Worm (Caenorhabditis elegans) whole organism, L4 larva: ENCODE results near the gene ZC8.6.

ENCODE experiments used
- F10B5.3 ChIP-seq: sonication (generic microtip); optimal IDR thresholded peaks from 2 replicates; lab custom pipeline; 2016; ENCODE audit warnings: mild to moderate bottlenecking, missing genetic modification characterization, missing compliant biosample characterization
- R02D3.7 ChIP-seq: fragments of 150-350 bp; sonication (generic microtip); optimal IDR thresholded peaks from 3 replicates; lab custom pipeline; 2014; ENCODE audit warnings: missing biosample characterization, missing genetic modification characterization
- Y48G9A.11 ChIP-seq: fragments of 200-800 bp; sonication (Bioruptor generic); IDR thresholded peaks from 2 replicates; pipeline ENCODE4 v1.3.6; 2022; ENCODE audit warnings: missing genetic modification reagents, missing genetic modification characterization, missing compliant biosample characterization
- Y5F2A.4 ChIP-seq: fragments of 200-800 bp; sonication (Bioruptor generic); optimal IDR thresholded peaks from 2 replicates; lab custom pipeline; 2018; ENCODE audit warnings: mild to moderate bottlenecking, missing genetic modification characterization, missing compliant biosample characterization
- ZK337.2 ChIP-seq: fragments of 200-800 bp; sonication (Bioruptor generic); IDR thresholded peaks from 2 replicates; pipeline ENCODE4 v1.3.6; 2022; ENCODE audit warnings: missing genetic modification reagents, missing genetic modification characterization, missing compliant biosample characterization
- ZK546.5 ChIP-seq, 2 experiments: sonication (generic microtip); optimal IDR thresholded peaks; 2 replicates each; lab custom pipeline; 2017; ENCODE audit warnings: missing biosample characterization in 2 of 2, missing genetic modification characterization in 2 of 2
- aha-1 ChIP-seq: fragments of 150-350 bp; peaks from one replicate; lab custom pipeline; 2014; ENCODE audit warnings: missing biosample characterization, missing genetic modification characterization
- aly-2 ChIP-seq: sonication (generic microtip); optimal IDR thresholded peaks from 2 replicates; lab custom pipeline; 2018; ENCODE audit warnings: missing biosample characterization, missing genetic modification characterization
- arid-1 ChIP-seq: fragments of 200-800 bp; sonication (Bioruptor generic); conservative IDR thresholded peaks from 2 replicates; pipeline ENCODE4 v1.3.6; 2022; ENCODE audit warnings: missing genetic modification reagents, missing genetic modification characterization, missing compliant biosample characterization
- attf-4 ChIP-seq: sonication (generic microtip); optimal IDR thresholded peaks from 3 replicates; lab custom pipeline; 2017; ENCODE audit warnings: missing biosample characterization, missing genetic modification characterization
- ceh-20 ChIP-seq: fragments of 200-800 bp; sonication (Bioruptor generic); IDR thresholded peaks from 2 replicates; pipeline ENCODE4 v1.3.6; 2022; ENCODE audit warnings: missing genetic modification reagents, missing genetic modification characterization, missing compliant biosample characterization
- ceh-44 ChIP-seq: fragments of 200-800 bp; sonication (Bioruptor generic); IDR thresholded peaks from 2 replicates; pipeline ENCODE4 v1.3.6; 2022; ENCODE audit warnings: missing genetic modification reagents, missing genetic modification characterization, missing compliant biosample characterization
- ces-1 ChIP-seq: fragments of 150-350 bp; sonication (generic microtip); optimal IDR thresholded peaks from 4 replicates; lab custom pipeline; 2014; ENCODE audit warnings: missing biosample characterization, missing genetic modification reagents, missing genetic modification characterization
- daf-16 ChIP-seq, 3 experiments: sonication (generic microtip); optimal IDR thresholded peaks; 2 replicates each; lab custom pipeline; 2016 to 2017; ENCODE audit warnings: missing genetic modification characterization in 3 of 3, missing genetic modification reagents in 3 of 3, mild to moderate bottlenecking in 2 of 3, missing compliant biosample characterization in 2 of 3, missing biosample characterization in 1 of 3, moderate library complexity in 1 of 3
- dmd-6 ChIP-seq: fragments of 200-800 bp; sonication (Bioruptor generic); IDR thresholded peaks from 2 replicates; pipeline ENCODE4 v1.3.6; 2022; ENCODE audit warnings: missing genetic modification reagents, missing genetic modification characterization, missing compliant biosample characterization
- dmd-9 ChIP-seq: fragments of 200-800 bp; sonication (Bioruptor generic); IDR thresholded peaks from 2 replicates; pipeline ENCODE4 v1.3.6; 2022; ENCODE audit warnings: missing genetic modification reagents, missing genetic modification characterization, missing compliant biosample characterization
- dpl-1 ChIP-seq: fragments of 150-350 bp; optimal IDR thresholded peaks from 2 replicates; lab custom pipeline; 2014; ENCODE audit warnings: missing biosample characterization, missing genetic modification reagents, missing genetic modification characterization
- dve-1 ChIP-seq: sonication (generic microtip); optimal IDR thresholded peaks from 2 replicates; lab custom pipeline; 2017; ENCODE audit warnings: antibody characterized with exemption, mild to moderate bottlenecking, missing genetic modification characterization, missing compliant biosample characterization; ENCODE audit not compliant: insufficient read depth
- egl-43 ChIP-seq: fragments of 200-800 bp; sonication (Bioruptor generic); IDR thresholded peaks from 2 replicates; pipeline ENCODE4 v1.3.6; 2022; ENCODE audit warnings: missing genetic modification reagents, missing genetic modification characterization, missing compliant biosample characterization
- fos-1 ChIP-seq: fragments of 150-350 bp; optimal IDR thresholded peaks from 2 replicates; lab custom pipeline; 2014; ENCODE audit warnings: missing biosample characterization, missing genetic modification characterization
- hlh-11 ChIP-seq: fragments of 200-800 bp; sonication (Bioruptor generic); optimal IDR thresholded peaks from 2 replicates; lab custom pipeline; 2018; ENCODE audit warnings: mild to moderate bottlenecking, missing genetic modification characterization, missing compliant biosample characterization
- hlh-30 ChIP-seq: sonication (generic microtip); optimal IDR thresholded peaks from 2 replicates; lab custom pipeline; 2017; ENCODE audit warnings: antibody characterized with exemption, mild to moderate bottlenecking, missing genetic modification characterization, missing compliant biosample characterization; ENCODE audit not compliant: insufficient read depth
- hmg-1.1 ChIP-seq: fragments of 200-800 bp; sonication (Bioruptor generic); IDR thresholded peaks from 2 replicates; pipeline ENCODE4 v1.3.6; 2022; ENCODE audit warnings: missing genetic modification reagents, missing genetic modification characterization, missing compliant biosample characterization
- lin-1 ChIP-seq: fragments of 200-800 bp; sonication (Bioruptor generic); IDR thresholded peaks from 2 replicates; pipeline ENCODE4 v1.3.6; 2022; ENCODE audit warnings: missing genetic modification reagents, missing genetic modification characterization, missing compliant biosample characterization
- lin-13 ChIP-seq: fragments of 150-350 bp; optimal IDR thresholded peaks from 2 replicates; lab custom pipeline; 2014; ENCODE audit warnings: missing biosample characterization, missing genetic modification reagents, missing genetic modification characterization
- lin-15B ChIP-seq: fragments of 150-350 bp; sonication (generic microtip); optimal IDR thresholded peaks from 3 replicates; lab custom pipeline; 2014; ENCODE audit warnings: missing biosample characterization, missing genetic modification characterization
- lsy-2 ChIP-seq, 2 experiments: fragments of 150-350 bp in 1 of 2; sonication (generic microtip) in 1 of 2; optimal IDR thresholded peaks; 2 replicates each; lab custom pipeline; 2014 to 2017; ENCODE audit warnings: missing biosample characterization in 2 of 2, missing genetic modification characterization in 2 of 2
- mep-1 ChIP-seq: fragments of 150-350 bp; sonication (generic microtip); optimal IDR thresholded peaks from 3 replicates; lab custom pipeline; 2014; ENCODE audit warnings: missing biosample characterization, missing genetic modification characterization
- mes-2 ChIP-seq: sonication (generic microtip); optimal IDR thresholded peaks from 2 replicates; lab custom pipeline; 2016; ENCODE audit warnings: missing genotype, mild to moderate bottlenecking, missing genetic modification characterization, missing compliant biosample characterization; ENCODE audit not compliant: poor library complexity, severe bottlenecking
- mxl-3 ChIP-seq: fragments of 200-800 bp; sonication (Bioruptor generic); optimal IDR thresholded peaks from 2 replicates; lab custom pipeline; 2018; ENCODE audit warnings: mild to moderate bottlenecking, missing genetic modification characterization, missing compliant biosample characterization
- nhr-10 ChIP-seq: fragments of 150-350 bp; optimal IDR thresholded peaks from 2 replicates; lab custom pipeline; 2014; ENCODE audit warnings: missing biosample characterization, missing genetic modification characterization
- nhr-25 ChIP-seq: sonication (generic microtip); optimal IDR thresholded peaks from 2 replicates; lab custom pipeline; 2017; ENCODE audit warnings: missing genetic modification characterization, mild to moderate bottlenecking, missing compliant biosample characterization, antibody characterized with exemption, moderate library complexity, borderline replicate concordance; ENCODE audit not compliant: insufficient read depth
- nhr-28 ChIP-seq: fragments of 150-350 bp; optimal IDR thresholded peaks from 2 replicates; lab custom pipeline; 2014; ENCODE audit warnings: missing biosample characterization, missing genetic modification characterization
- nhr-42 ChIP-seq: fragments of 200-800 bp; sonication (Bioruptor generic); IDR thresholded peaks from 2 replicates; pipeline ENCODE4 v1.3.6; 2022; ENCODE audit warnings: missing genetic modification characterization, missing compliant biosample characterization
- nhr-48 ChIP-seq: sonication (generic microtip); optimal IDR thresholded peaks from 2 replicates; lab custom pipeline; 2016; ENCODE audit warnings: mild to moderate bottlenecking, missing genetic modification characterization, missing compliant biosample characterization
- nhr-6 ChIP-seq: fragments of 150-350 bp; optimal IDR thresholded peaks from 2 replicates; lab custom pipeline; 2014; ENCODE audit warnings: missing biosample characterization, missing genetic modification characterization
- nhr-77 ChIP-seq: fragments of 150-350 bp; optimal IDR thresholded peaks from 2 replicates; lab custom pipeline; 2014; ENCODE audit warnings: missing biosample characterization, missing genetic modification characterization
- php-3 ChIP-seq: fragments of 200-800 bp; sonication (Bioruptor generic); IDR thresholded peaks from 2 replicates; pipeline ENCODE4 v1.3.6; 2022; ENCODE audit warnings: missing genetic modification reagents, missing genetic modification characterization, missing compliant biosample characterization
- set-16 ChIP-seq: fragments of 200-800 bp; sonication (Bioruptor generic); IDR thresholded peaks from 2 replicates; pipeline ENCODE4 v1.3.6; 2022; ENCODE audit warnings: missing genetic modification reagents, missing genetic modification characterization, missing compliant biosample characterization
- snpc-1.2 ChIP-seq: fragments of 200-800 bp; sonication (Bioruptor generic); IDR thresholded peaks from 2 replicates; pipeline ENCODE4 v1.3.6; 2022; ENCODE audit warnings: missing genetic modification reagents, missing genetic modification characterization, missing compliant biosample characterization
- tra-1 ChIP-seq: fragments of 200-800 bp; sonication (Bioruptor generic); IDR thresholded peaks from 2 replicates; pipeline ENCODE4 v1.3.6; 2022; ENCODE audit warnings: missing genetic modification reagents, missing genetic modification characterization, missing compliant biosample characterization
- unc-130 ChIP-seq: sonication (generic microtip); optimal IDR thresholded peaks from 2 replicates; lab custom pipeline; 2016; ENCODE audit warnings: missing genetic modification reagents, missing genetic modification characterization, missing compliant biosample characterization
- unc-62 ChIP-seq, 3 experiments: fragments of 150-350 bp in 1 of 3; sonication (generic microtip); optimal IDR thresholded peaks in 2 of 3; peaks in 1 of 3; 1 replicate in 1 of 3; 2 replicates in 2 of 3; lab custom pipeline; 2014 to 2017; ENCODE audit warnings: missing biosample characterization in 3 of 3, missing genetic modification characterization in 3 of 3, missing genetic modification reagents in 3 of 3, missing genotype in 1 of 3
- vab-7 ChIP-seq: fragments of 200-800 bp; sonication (Bioruptor generic); IDR thresholded peaks from 2 replicates; pipeline ENCODE4 v1.3.6; 2022; ENCODE audit warnings: missing genetic modification reagents, missing genetic modification characterization, missing compliant biosample characterization
- zag-1 ChIP-seq: fragments of 150-350 bp; optimal IDR thresholded peaks from 2 replicates; lab custom pipeline; 2014; ENCODE audit warnings: missing biosample characterization, missing genetic modification characterization

Gene ZC8.6

DNA sequence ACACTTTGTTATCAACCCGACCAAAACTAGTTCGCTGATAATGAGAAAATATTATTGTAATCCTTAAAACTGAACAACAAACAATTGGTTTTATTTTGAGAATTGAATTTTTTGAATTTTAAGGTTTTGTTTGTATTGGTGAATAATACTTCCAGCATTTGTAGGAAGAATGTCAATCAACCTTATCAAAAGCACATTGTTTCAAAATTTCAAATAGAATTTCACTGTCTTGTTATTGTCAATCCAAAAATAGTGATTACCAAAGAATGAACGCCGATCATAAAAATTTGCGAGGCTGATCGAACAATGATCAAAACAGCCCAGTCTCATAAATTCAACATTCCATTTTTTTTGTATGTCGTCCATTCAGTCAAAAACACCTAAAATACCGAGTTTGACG, 22.9 kb downstream of the ZC8.6 start:
- TF ChIP-seq daf-16 (GFP tag; optimal IDR thresholded peaks at IDR 0.05; lab: Kevin White, UChicago): no peak
- TF ChIP-seq daf-16 (tag; optimal IDR thresholded peaks at IDR 0.05; lab: Kevin White, UChicago): peak; percentile 69
- TF ChIP-seq fos-1: no peak
- peak; percentile 80 for TF ChIP-seq tra-1 (GFP tag; lab: Robert Waterston, UW)
- TF ChIP-seq Y5F2A.4 (GFP tag; lab: Kevin White, UChicago): no peak
- no peak for TF ChIP-seq vab-7
- no peak for TF ChIP-seq nhr-48 (tag; lab: Kevin White, UChicago)
- TF ChIP-seq dmd-6: peak; percentile 86
- TF ChIP-seq ZK546.5 (tag; optimal IDR thresholded peaks at IDR 0.05; lab: Kevin White, UChicago): no peak
- TF ChIP-seq ZK337.2 (GFP tag; lab: Robert Waterston, UW): no peak
- peak; percentile 33 for TF ChIP-seq aha-1 (tag; lab: Kevin White, UChicago)
- TF ChIP-seq ceh-44: no peak
- TF ChIP-seq php-3: peak; percentile 63
- TF ChIP-seq hlh-11 (tag; lab: Kevin White, UChicago): peak; percentile 28
- TF ChIP-seq unc-130 (GFP tag; lab: Kevin White, UChicago): no peak
- no peak for TF ChIP-seq ces-1
- peak; percentile 77 for TF ChIP-seq dve-1 (tag; lab: Kevin White, UChicago)
- TF ChIP-seq mxl-3 (GFP tag; lab: Kevin White, UChicago): no peak
- TF ChIP-seq, all 104 proteins: peak for 7

ce11 chrX:4972039-4972581, 25.3 kb downstream of the ZC8.6 start:
- TF ChIP-seq lin-15B (tag; lab: Kevin White, UChicago) (no peak), nhr-10 (tag; lab: Kevin White, UChicago) (no peak), hlh-30 (tag; lab: Kevin White, UChicago) (peak; percentile 42), egl-43 (GFP tag; lab: Robert Waterston, UW) (no peak), snpc-1.2 (GFP tag; lab: Robert Waterston, UW) (no peak), hlh-11 (tag; lab: Kevin White, UChicago) (peak; percentile 66), daf-16 (GFP tag; optimal IDR thresholded peaks at IDR 0.05; lab: Kevin White, UChicago) (peak in 1 of 2 experiments; percentile 46), daf-16 (tag; optimal IDR thresholded peaks at IDR 0.05; lab: Kevin White, UChicago) (no peak), hmg-1.1 (GFP tag; lab: Robert Waterston, UW) (peak; percentile 8; the same call in 1 of the 2 replicates), aly-2 (tag; lab: Kevin White, UChicago) (no peak), attf-4 (no peak), aha-1 (tag; lab: Kevin White, UChicago) (no peak), dmd-6 (no peak), Y48G9A.11 (no peak), dmd-9 (no peak), mxl-3 (GFP tag; lab: Kevin White, UChicago) (peak; percentile 12), unc-62 (GFP tag; optimal IDR thresholded peaks at IDR 0.05 in 1 of 2; lab: Kevin White, UChicago) (peak in 1 of 2 experiments; percentile 93), unc-62 (tag; optimal IDR thresholded peaks at IDR 0.05; lab: Kevin White, UChicago) (no peak), arid-1 (GFP tag; lab: Robert Waterston, UW) (no peak), mep-1 (no peak)

- TF ChIP-seq nhr-28 (tag; lab: Kevin White, UChicago): peak; percentile 50
- peak; percentile 23 for TF ChIP-seq dpl-1 (GFP tag; lab: Kevin White, UChicago)
- no peak for TF ChIP-seq F10B5.3 (tag; lab: Kevin White, UChicago)
- TF ChIP-seq nhr-77 (tag; lab: Kevin White, UChicago): peak; percentile 16
- peak in 1 of 2 experiments; percentile 88 for TF ChIP-seq unc-62 (GFP tag; optimal IDR thresholded peaks at IDR 0.05 in 1 of 2; lab: Kevin White, UChicago)
- no peak for TF ChIP-seq unc-62 (tag; optimal IDR thresholded peaks at IDR 0.05; lab: Kevin White, UChicago)
- TF ChIP-seq mxl-3 (GFP tag; lab: Kevin White, UChicago): peak; percentile 67
- 0 out of 2 replicates have a peak, but pooled peaks have one; percentile 21 for TF ChIP-seq nhr-42 (GFP tag; lab: Robert Waterston, UW)
- no peak for TF ChIP-seq unc-130 (GFP tag; lab: Kevin White, UChicago)
- TF ChIP-seq set-16 (GFP tag; lab: Robert Waterston, UW): peak; percentile 51; the same call in 1 of the 2 replicates
- no peak for TF ChIP-seq daf-16 (GFP tag; optimal IDR thresholded peaks at IDR 0.05; lab: Kevin White, UChicago)
- peak; percentile 17 for TF ChIP-seq daf-16 (tag; optimal IDR thresholded peaks at IDR 0.05; lab: Kevin White, UChicago)
- TF ChIP-seq lin-1 (GFP tag; lab: Robert Waterston, UW): 0 out of 2 replicates have a peak, but pooled peaks have one; percentile 32
- 0 out of 2 replicates have a peak, but pooled peaks have one; percentile 13 for TF ChIP-seq ceh-20 (GFP tag; lab: Robert Waterston, UW)
- peak; percentile 68 for TF ChIP-seq nhr-25
- TF ChIP-seq lin-13 (GFP tag; lab: Kevin White, UChicago): peak; percentile 10
- no peak for TF ChIP-seq zag-1
- TF ChIP-seq R02D3.7: no peak
- peak; percentile 62 for TF ChIP-seq mes-2 (tag; lab: Kevin White, UChicago)
- TF ChIP-seq nhr-6 (tag; lab: Kevin White, UChicago): peak; percentile 41
- peak; percentile 35 for TF ChIP-seq dmd-6
- TF ChIP-seq lsy-2 (tag; optimal IDR thresholded peaks at IDR 0.05; lab: Kevin White, UChicago): peak; percentile 6 to 29
Observed at ce11 chrX:4971427-4971826, 26.0 kb downstream of the ZC8.6 start.
